Fruit fly (Drosophila melanogaster): ENCODE results near the gene CG11843.
A peak's percentile ranks its signal among the peaks of the same experiment; 100 is the strongest.

DNA sequence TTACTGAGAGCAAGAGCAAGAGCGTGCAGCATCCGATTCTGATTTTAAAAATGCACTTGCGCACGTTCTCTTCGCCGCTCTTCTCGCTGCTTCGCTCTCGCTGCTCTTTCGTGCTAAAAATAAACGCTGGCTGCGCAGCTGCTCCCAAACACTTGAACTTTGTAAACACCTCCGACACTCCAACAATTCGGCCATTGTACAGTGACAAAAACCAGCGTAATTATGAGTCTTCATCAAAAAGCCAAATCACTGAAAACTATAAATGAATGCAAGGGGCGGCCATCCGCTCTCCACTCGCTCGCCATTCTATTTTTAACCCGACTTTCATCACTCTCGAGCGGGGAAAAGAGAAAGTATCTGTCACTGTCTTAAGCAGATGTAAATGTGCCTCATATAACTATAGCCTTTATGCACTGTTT, 10.5 kb downstream of the CG11843 start:
- TF ChIP-seq Jra (GFP tag; optimal IDR thresholded peaks at IDR 0.05) = no peak
- no peak for TF ChIP-seq usp (GFP tag; optimal IDR thresholded peaks at IDR 0.05)
- no peak for TF ChIP-seq Mio (GFP tag; optimal IDR thresholded peaks at IDR 0.05)
- TF ChIP-seq rgr (GFP tag; optimal IDR thresholded peaks at IDR 0.05) = peak; percentile 34
- TF ChIP-seq ey (GFP tag; optimal IDR thresholded peaks at IDR 0.05) = peak; percentile 5

Data from whole organism, wandering third instar larva.